Worm (Caenorhabditis elegans) whole organism, L2 larva: ENCODE measurements around the gene K09E4.3.

Experiments
- F13H6.1 ChIP-seq: sonication (generic microtip); optimal IDR thresholded peaks from 2 replicates; lab custom pipeline; 2016; ENCODE audit warnings: missing genetic modification characterization, missing compliant biosample characterization
- ZK546.5 ChIP-seq: sonication (generic microtip); optimal IDR thresholded peaks from 2 replicates; lab custom pipeline; 2017; ENCODE audit warnings: missing biosample characterization, missing genetic modification characterization
- alr-1 ChIP-seq: fragments of 150-350 bp; optimal IDR thresholded peaks from 2 replicates; lab custom pipeline; 2014; ENCODE audit warnings: missing biosample characterization, missing genetic modification characterization
- ama-1 ChIP-seq: fragments of 150-350 bp; optimal IDR thresholded peaks from 2 replicates; lab custom pipeline; 2018; ENCODE audit warnings: inconsistent platforms
- blmp-1 ChIP-seq: sonication (generic microtip); optimal IDR thresholded peaks from 2 replicates; lab custom pipeline; 2017; ENCODE audit warnings: missing genetic modification characterization, mild to moderate bottlenecking, missing compliant biosample characterization, antibody characterized with exemption, moderate library complexity; ENCODE audit not compliant: insufficient read depth
- crh-2 ChIP-seq: sonication (generic microtip); optimal IDR thresholded peaks from 2 replicates; lab custom pipeline; 2017; ENCODE audit warnings: missing biosample characterization, missing genetic modification characterization
- egl-27 ChIP-seq: sonication (generic microtip); optimal IDR thresholded peaks from 3 replicates; lab custom pipeline; 2017; ENCODE audit warnings: missing biosample characterization, missing genetic modification reagents, missing genetic modification characterization
- elt-1 ChIP-seq: fragments of 150-350 bp; optimal IDR thresholded peaks from 2 replicates; lab custom pipeline; 2014; ENCODE audit warnings: missing biosample characterization, missing genetic modification characterization
- fos-1 ChIP-seq: fragments of 150-350 bp; optimal IDR thresholded peaks from 2 replicates; lab custom pipeline; 2014; ENCODE audit warnings: missing biosample characterization, missing genetic modification characterization
- lin-11 ChIP-seq: fragments of 150-350 bp; sonication (generic microtip); optimal IDR thresholded peaks from 2 replicates; lab custom pipeline; 2014; ENCODE audit warnings: missing biosample characterization, missing genetic modification characterization, inconsistent platforms, mixed read lengths
- lin-13 ChIP-seq: fragments of 150-350 bp; optimal IDR thresholded peaks from 2 replicates; lab custom pipeline; 2014; ENCODE audit warnings: missing biosample characterization, missing genetic modification reagents, missing genetic modification characterization
- lsy-2 ChIP-seq, 2 experiments: fragments of 150-350 bp in 1 of 2; sonication (generic microtip) in 1 of 2; optimal IDR thresholded peaks; 2 replicates each; lab custom pipeline; 2014 to 2017; ENCODE audit warnings: missing biosample characterization in 2 of 2, missing genetic modification characterization in 2 of 2
- mbf-1 ChIP-seq: sonication (generic microtip); optimal IDR thresholded peaks from 2 replicates; lab custom pipeline; 2017; ENCODE audit warnings: missing biosample characterization, missing genetic modification characterization
- mdl-1 ChIP-seq, 2 experiments: fragments of 150-350 bp in 1 of 2; sonication (generic microtip) in 1 of 2; optimal IDR thresholded peaks; 2 replicates each; lab custom pipeline; 2017; ENCODE audit warnings: missing biosample characterization in 2 of 2, missing genetic modification characterization in 2 of 2
- nhr-11 ChIP-seq: fragments of 150-350 bp; optimal IDR thresholded peaks from 2 replicates; lab custom pipeline; 2014; ENCODE audit warnings: missing biosample characterization, missing genetic modification characterization
- nhr-129 ChIP-seq: fragments of 150-350 bp; optimal IDR thresholded peaks from 2 replicates; lab custom pipeline; 2014; ENCODE audit warnings: missing biosample characterization, missing genetic modification characterization
- nhr-237 ChIP-seq: fragments of 150-350 bp; optimal IDR thresholded peaks from 2 replicates; lab custom pipeline; 2014; ENCODE audit warnings: missing biosample characterization, missing genetic modification characterization
- nhr-77 ChIP-seq: fragments of 150-350 bp; optimal IDR thresholded peaks from 2 replicates; lab custom pipeline; 2014; ENCODE audit warnings: missing biosample characterization, missing genetic modification characterization
- peb-1 ChIP-seq: fragments of 150-350 bp; optimal IDR thresholded peaks from 2 replicates; lab custom pipeline; 2014; ENCODE audit warnings: missing biosample characterization, missing genetic modification characterization
- sem-4 ChIP-seq: fragments of 150-350 bp; optimal IDR thresholded peaks from 2 replicates; lab custom pipeline; 2014; ENCODE audit warnings: missing biosample characterization, missing genetic modification reagents, missing genetic modification characterization
- skn-1 ChIP-seq: sonication (generic microtip); optimal IDR thresholded peaks from 2 replicates; lab custom pipeline; 2017; ENCODE audit warnings: missing biosample characterization, missing genetic modification characterization
- sma-3 ChIP-seq: sonication (generic microtip); optimal IDR thresholded peaks from 2 replicates; lab custom pipeline; 2016; ENCODE audit warnings: missing genetic modification reagents, missing genetic modification characterization, missing compliant biosample characterization
- snpc-4 ChIP-seq: fragments of 150-350 bp; optimal IDR thresholded peaks from 2 replicates; lab custom pipeline; 2014; ENCODE audit warnings: missing biosample characterization, missing genetic modification characterization
- unc-39 ChIP-seq: fragments of 150-350 bp; optimal IDR thresholded peaks from 2 replicates; lab custom pipeline; 2014; ENCODE audit warnings: missing biosample characterization, missing genetic modification characterization
- unc-55 ChIP-seq: fragments of 150-350 bp; sonication (generic microtip); optimal IDR thresholded peaks from 3 replicates; lab custom pipeline; 2014; ENCODE audit warnings: missing biosample characterization, missing genetic modification reagents, missing genetic modification characterization
- unc-62 ChIP-seq: fragments of 150-350 bp; optimal IDR thresholded peaks from 2 replicates; lab custom pipeline; 2014; ENCODE audit warnings: missing biosample characterization, missing genetic modification reagents, missing genetic modification characterization
- zag-1 ChIP-seq: fragments of 150-350 bp; optimal IDR thresholded peaks from 2 replicates; lab custom pipeline; 2014; ENCODE audit warnings: missing biosample characterization, missing genetic modification characterization
- ztf-4 ChIP-seq: fragments of 150-350 bp; optimal IDR thresholded peaks from 2 replicates; lab custom pipeline; 2014; ENCODE audit warnings: missing biosample characterization, missing genetic modification characterization

The K09E4.3 gene

DNA sequence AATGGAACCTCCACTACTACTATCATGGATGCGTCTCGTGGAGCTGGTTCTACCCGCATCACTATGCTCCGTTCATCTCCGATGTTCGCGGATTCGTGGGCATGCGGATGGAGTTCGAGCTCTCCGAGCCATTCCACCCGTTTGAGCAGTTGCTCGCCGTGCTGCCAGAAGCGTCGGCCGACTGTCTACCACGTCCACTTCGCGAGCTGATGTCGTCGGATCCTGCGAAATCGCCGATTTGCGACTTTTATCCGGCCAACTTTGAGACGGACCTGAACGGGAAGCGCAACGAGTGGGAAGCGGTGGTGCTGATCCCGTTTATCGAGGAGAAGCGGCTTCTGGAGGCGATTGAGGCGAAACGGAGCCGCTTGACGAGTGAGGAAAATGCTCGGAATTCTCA is 48.9 kb downstream of the K09E4.3 start:
- TF ChIP-seq unc-39 (no peak), F13H6.1 (tag; lab: Kevin White, UChicago) (no peak), ZK546.5 (tag; lab: Kevin White, UChicago) (no peak), sem-4 (tag; lab: Kevin White, UChicago) (no peak), nhr-237 (tag; lab: Kevin White, UChicago) (no peak), ztf-4 (tag; lab: Kevin White, UChicago) (no peak), nhr-11 (tag; lab: Kevin White, UChicago) (no peak), snpc-4 (tag; lab: Kevin White, UChicago) (no peak), elt-1 (tag; lab: Kevin White, UChicago) (no peak), unc-55 (GFP tag; lab: Kevin White, UChicago) (no peak), nhr-129 (no peak), mdl-1 (tag; optimal IDR thresholded peaks at IDR 0.05; lab: Kevin White, UChicago) (no peak), lsy-2 (tag; optimal IDR thresholded peaks at IDR 0.05; lab: Kevin White, UChicago) (no peak), nhr-77 (tag; lab: Kevin White, UChicago) (no peak), zag-1 (tag; lab: Kevin White, UChicago) (no peak), alr-1 (tag; lab: Kevin White, UChicago) (no peak), unc-62 (GFP tag; lab: Kevin White, UChicago) (no peak)

DNA sequence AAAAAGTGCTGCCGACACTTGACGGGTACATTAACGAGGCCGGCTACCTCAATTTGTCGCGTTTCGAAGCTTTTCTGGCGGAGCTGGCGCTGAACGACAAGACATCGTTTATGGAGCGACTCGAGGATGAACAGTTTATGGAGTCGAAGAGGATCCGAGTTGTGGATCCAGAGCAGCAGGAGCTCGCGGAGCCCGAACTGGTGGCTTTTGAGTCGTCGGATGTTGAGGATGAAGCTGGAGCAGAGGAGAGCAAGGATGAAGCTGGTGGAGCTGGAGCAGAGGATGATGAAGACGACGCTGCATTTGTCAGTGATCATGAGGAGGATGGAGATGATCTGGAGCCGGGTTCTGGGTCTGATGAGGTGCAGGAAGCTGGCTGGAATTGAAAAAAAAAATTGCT is 51.9 kb downstream of the K09E4.3 start:
- no peak for TF ChIP-seq peb-1 (tag; lab: Kevin White, UChicago)
- no peak for TF ChIP-seq mbf-1
- TF ChIP-seq ZK546.5 (tag; lab: Kevin White, UChicago) = no peak
- TF ChIP-seq skn-1 = no peak
- no peak for TF ChIP-seq blmp-1 (tag; lab: Kevin White, UChicago)
- no peak for TF ChIP-seq lin-13 (GFP tag; lab: Kevin White, UChicago)
- no peak for TF ChIP-seq sem-4 (tag; lab: Kevin White, UChicago)
- no peak for TF ChIP-seq lin-11 (tag; lab: Kevin White, UChicago)
- TF ChIP-seq fos-1 = no peak
- TF ChIP-seq unc-55 (GFP tag; lab: Kevin White, UChicago) = no peak
- no peak for TF ChIP-seq elt-1 (tag; lab: Kevin White, UChicago)
- TF ChIP-seq egl-27 (tag; lab: Kevin White, UChicago) = no peak
- no peak for TF ChIP-seq ama-1 (lab: Kevin White, UChicago)
- TF ChIP-seq crh-2 (tag; lab: Kevin White, UChicago) = no peak
- TF ChIP-seq sma-3 (GFP tag; lab: Kevin White, UChicago) = no peak
- TF ChIP-seq, all 48 proteins: peak for 0
